Fruit fly (Drosophila melanogaster): ENCODE measurements around the gene CG4751.

Gene CG4751

DNA sequence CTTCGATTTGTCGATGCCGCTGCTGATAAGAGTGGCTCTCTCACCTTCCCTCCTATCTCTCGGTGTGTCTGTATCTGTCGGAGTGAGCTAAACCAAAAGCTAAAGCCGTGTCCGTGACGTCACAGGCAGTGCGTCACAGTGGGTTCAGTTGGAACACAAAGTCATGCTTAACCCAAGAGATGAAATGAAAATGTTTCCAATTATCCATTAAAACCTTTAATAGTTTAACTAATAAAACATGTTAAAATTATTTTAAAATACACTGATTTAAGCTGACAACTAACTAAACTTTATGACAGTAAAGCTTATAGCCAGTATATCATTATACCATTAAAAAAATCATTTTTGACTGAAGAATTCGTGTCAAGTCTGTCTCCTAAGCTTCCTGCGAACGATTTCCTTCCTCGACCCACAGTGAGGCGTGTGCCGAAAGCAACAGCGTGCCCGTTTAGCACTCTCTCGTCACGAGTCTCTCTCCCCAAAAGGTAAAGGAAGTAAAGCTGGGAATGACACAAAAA is 17.5 kb upstream of the CG4751 start, which contains the start of gene Idua (continued):
- no peak for TF ChIP-seq CG9797 (GFP tag; optimal IDR thresholded peaks at IDR 0.05)
- TF ChIP-seq CG4404 (GFP tag; IDR thresholded peaks at IDR 0.05): 0 out of 2 replicates have a peak, but pooled peaks have one; percentile 24
- TF ChIP-seq CG12744 (GFP tag; optimal IDR thresholded peaks at IDR 0.05): no peak
- 0 out of 3 replicates have a peak, but pooled peaks have one; percentile 36 for TF ChIP-seq ken (GFP tag; IDR thresholded peaks at IDR 0.05)
- peak; percentile 20 for TF ChIP-seq zfh2 (GFP tag; optimal IDR thresholded peaks at IDR 0.05)
- no peak for TF ChIP-seq pfk (GFP tag; optimal IDR thresholded peaks at IDR 0.05)
- no peak for TF ChIP-seq Lhr (GFP tag; optimal IDR thresholded peaks at IDR 0.05)
- no peak for TF ChIP-seq Elba2 (GFP tag; optimal IDR thresholded peaks at IDR 0.05)
- no peak for TF ChIP-seq hb (GFP tag; IDR thresholded peaks at IDR 0.05; ENCODE audit: partially characterized antibody)
- peak; percentile 24 for TF ChIP-seq CG10654 (GFP tag; optimal IDR thresholded peaks at IDR 0.05)
- TF ChIP-seq zfh1 (GFP tag; IDR thresholded peaks at IDR 0.05): no peak
- TF ChIP-seq CG11085 (GFP tag; IDR thresholded peaks at IDR 0.05): no peak; the same call in 1 of the 2 replicates
- TF ChIP-seq CG12769 (tag; optimal IDR thresholded peaks at IDR 0.05): no peak
- no peak for TF ChIP-seq Hmx (GFP tag; optimal IDR thresholded peaks at IDR 0.05)
- TF ChIP-seq CG6854 (GFP tag; optimal IDR thresholded peaks at IDR 0.05): peak; percentile 82
- peak; percentile 41; the same call in 1 of the 2 replicates for TF ChIP-seq CG32767 (GFP tag; IDR thresholded peaks at IDR 0.05)
- TF ChIP-seq CG31365 (tag; optimal IDR thresholded peaks at IDR 0.05): no peak
- peak; percentile 41 for TF ChIP-seq CG4328 (GFP tag; optimal IDR thresholded peaks at IDR 0.05)
- peak; percentile 69 for TF ChIP-seq CG12391 (tag; optimal IDR thresholded peaks at IDR 0.05)
- TF ChIP-seq row (GFP tag; IDR thresholded peaks at IDR 0.05): peak; percentile 78
- no peak for TF ChIP-seq CG17328 (GFP tag; IDR thresholded peaks at IDR 0.05)
- peak; percentile 48 for TF ChIP-seq CG18476 (GFP tag; optimal IDR thresholded peaks at IDR 0.05)
- TF ChIP-seq ab (GFP tag; optimal IDR thresholded peaks at IDR 0.05): no peak
- no peak for TF ChIP-seq HmgD (GFP tag; optimal IDR thresholded peaks at IDR 0.05)
- peak; percentile 58 for TF ChIP-seq HmgZ (tag; optimal IDR thresholded peaks at IDR 0.05)
- TF ChIP-seq pnt (GFP tag; optimal IDR thresholded peaks at IDR 0.05): no peak
- TF ChIP-seq CG3163 (GFP tag; optimal IDR thresholded peaks at IDR 0.05): no peak
- TF ChIP-seq slou (GFP tag; optimal IDR thresholded peaks at IDR 0.05): peak; percentile 2
- TF ChIP-seq CG11247 (GFP tag; IDR thresholded peaks at IDR 0.05): no peak
- 0 out of 2 replicates have a peak, but pooled peaks have one; percentile 12 for TF ChIP-seq NFAT (GFP tag; IDR thresholded peaks at IDR 0.05)
- TF ChIP-seq CG2199 (GFP tag; IDR thresholded peaks at IDR 0.05): no peak
- peak; percentile 83 for TF ChIP-seq CG12659 (GFP tag; optimal IDR thresholded peaks at IDR 0.05)
- no peak for TF ChIP-seq hkb (optimal IDR thresholded peaks at IDR 0.05)
- TF ChIP-seq hkb (GFP tag; IDR thresholded peaks at IDR 0.05): peak; percentile 81
- peak; percentile 70 for TF ChIP-seq CG10209 (GFP tag; optimal IDR thresholded peaks at IDR 0.05)
- TF ChIP-seq aop (GFP tag; IDR thresholded peaks at IDR 0.05): no peak
- TF ChIP-seq grn (GFP tag; optimal IDR thresholded peaks at IDR 0.05): peak; percentile 38
- TF ChIP-seq ci (GFP tag; IDR thresholded peaks at IDR 0.05): peak; percentile 61; the same call in 1 of the 3 replicates
- TF ChIP-seq CG11504 (tag; optimal IDR thresholded peaks at IDR 0.05): no peak
- peak; percentile 66 for TF ChIP-seq slbo (GFP tag; IDR thresholded peaks at IDR 0.05)
- TF ChIP-seq CG3281 (GFP tag; optimal IDR thresholded peaks at IDR 0.05): peak; percentile 82
- no peak for TF ChIP-seq maf-S (GFP tag; optimal IDR thresholded peaks at IDR 0.05)
- peak in 1 of 2 experiments; percentile 62 for TF ChIP-seq dpn (GFP tag; optimal IDR thresholded peaks at IDR 0.05)
- TF ChIP-seq H15 (GFP tag; IDR thresholded peaks at IDR 0.05): 0 out of 3 replicates have a peak, but pooled peaks have one; percentile 42
- TF ChIP-seq trh (GFP tag; optimal IDR thresholded peaks at IDR 0.05): no peak
- TF ChIP-seq crc (GFP tag; optimal IDR thresholded peaks at IDR 0.05): no peak
- peak; percentile 34; the same call in 1 of the 2 replicates for TF ChIP-seq sob (GFP tag; IDR thresholded peaks at IDR 0.05)
- peak; percentile 13 for TF ChIP-seq Abd-B (GFP tag; optimal IDR thresholded peaks at IDR 0.05)
- TF ChIP-seq kni (GFP tag; optimal IDR thresholded peaks at IDR 0.05): no peak
- no peak for TF ChIP-seq CG17361 (GFP tag; IDR thresholded peaks at IDR 0.05)
- TF ChIP-seq CG34376 (GFP tag; optimal IDR thresholded peaks at IDR 0.05): peak; percentile 75

Data from whole organism, embryonic.